Worm (Caenorhabditis elegans) whole organism, young adult: Measurements from ENCODE around the gene srbc-14.
"Not testable (repeated sequence)": the region's sequence is repeated elsewhere in the genome, so short reads cannot be mapped to it uniquely, and the experiment has no call there.

Experiments
- F55B11.4 ChIP-seq: sonication (generic microtip); optimal IDR thresholded peaks from 2 replicates; lab custom pipeline; 2016; ENCODE audit warnings: missing compliant biosample characterization, missing genetic modification characterization, borderline replicate concordance; ENCODE audit not compliant: insufficient read depth
- K11D2.4 ChIP-seq: fragments of 200-800 bp; sonication (Bioruptor generic); IDR thresholded peaks from 2 replicates; pipeline ENCODE4 v1.3.6; 2022; ENCODE audit warnings: missing genetic modification reagents, missing genetic modification characterization, missing compliant biosample characterization
- T07F8.4 ChIP-seq: sonication (generic microtip); optimal IDR thresholded peaks from 2 replicates; lab custom pipeline; 2016; ENCODE audit warnings: mild to moderate bottlenecking, missing genetic modification characterization, moderate library complexity, missing compliant biosample characterization
- Y53G8AR.9 ChIP-seq: fragments of 200-800 bp; sonication (Bioruptor generic); conservative IDR thresholded peaks from 2 replicates; pipeline ENCODE4 v1.3.6; 2022; ENCODE audit warnings: missing genetic modification reagents, missing genetic modification characterization, missing compliant biosample characterization
- aptf-3 ChIP-seq: fragments of 200-800 bp; sonication (Bioruptor generic); IDR thresholded peaks from 2 replicates; pipeline ENCODE4 v1.3.6; 2022; ENCODE audit warnings: missing genetic modification characterization, missing compliant biosample characterization
- cebp-1 ChIP-seq, 2 experiments: fragments of 200-800 bp in 1 of 2; sonication (Bioruptor generic) in 1 of 2; sonication (generic microtip) in 1 of 2; IDR thresholded peaks in 1 of 2; optimal IDR thresholded peaks in 1 of 2; 2 replicates each; pipeline versions ENCODE4 v1.3.6 to Lab custom; 2017 to 2022; ENCODE audit warnings: missing compliant biosample characterization in 2 of 2, missing genetic modification characterization in 2 of 2, mild to moderate bottlenecking in 1 of 2, missing genetic modification reagents in 1 of 2, moderate library complexity in 1 of 2
- cebp-2 ChIP-seq: fragments of 200-800 bp; sonication (Bioruptor generic); IDR thresholded peaks from 2 replicates; pipeline ENCODE4 v1.3.6; 2022; ENCODE audit warnings: missing genetic modification characterization, missing compliant biosample characterization
- ceh-79 ChIP-seq: sonication (generic microtip); optimal IDR thresholded peaks from 2 replicates; lab custom pipeline; 2017; ENCODE audit warnings: mild to moderate bottlenecking, missing genetic modification characterization, missing compliant biosample characterization
- ceh-91 ChIP-seq: fragments of 200-800 bp; sonication (Bioruptor generic); IDR thresholded peaks from 2 replicates; pipeline ENCODE4 v1.3.6; 2022; ENCODE audit warnings: missing genetic modification reagents, missing genetic modification characterization, missing compliant biosample characterization
- dox-1 ChIP-seq: fragments of 200-800 bp; sonication (Bioruptor generic); IDR thresholded peaks from 2 replicates; pipeline ENCODE4 v1.3.6; 2022; ENCODE audit warnings: missing genetic modification reagents, missing genetic modification characterization, missing compliant biosample characterization
- egrh-3 ChIP-seq: fragments of 200-800 bp; sonication (Bioruptor generic); IDR thresholded peaks from 2 replicates; pipeline ENCODE4 v1.3.6; 2022; ENCODE audit warnings: missing genetic modification reagents, missing genetic modification characterization, missing compliant biosample characterization
- fkh-3 ChIP-seq: sonication (generic microtip); optimal IDR thresholded peaks from 2 replicates; lab custom pipeline; 2016; ENCODE audit warnings: mild to moderate bottlenecking, missing genetic modification characterization, missing compliant biosample characterization
- hsf-1 ChIP-seq: fragments of 200-800 bp; sonication (Bioruptor generic); IDR thresholded peaks from 2 replicates; pipeline ENCODE4 v1.3.6; 2022; ENCODE audit warnings: missing genetic modification reagents, missing genetic modification characterization, missing compliant biosample characterization
- lin-26 ChIP-seq: fragments of 200-800 bp; sonication (Bioruptor generic); IDR thresholded peaks from 2 replicates; pipeline ENCODE4 v1.3.6; 2022; ENCODE audit warnings: missing genetic modification reagents, missing genetic modification characterization, missing compliant biosample characterization
- nfya-1 ChIP-seq: sonication (generic microtip); optimal IDR thresholded peaks from 2 replicates; lab custom pipeline; 2017; ENCODE audit warnings: antibody characterized with exemption, missing compliant biosample characterization, missing genetic modification characterization, borderline replicate concordance; ENCODE audit not compliant: insufficient read depth
- nfyb-1 ChIP-seq: fragments of 200-800 bp; sonication (Bioruptor generic); IDR thresholded peaks from 2 replicates; pipeline ENCODE4 v1.3.6; 2022; ENCODE audit warnings: missing genetic modification reagents, missing genetic modification characterization, missing compliant biosample characterization
- pbrm-1 ChIP-seq: fragments of 200-800 bp; sonication (Bioruptor generic); IDR thresholded peaks from 2 replicates; pipeline ENCODE4 v1.3.6; 2022; ENCODE audit warnings: missing genetic modification reagents, missing genetic modification characterization, missing compliant biosample characterization
- snpc-4 ChIP-seq, 5 experiments: fragments of 150-350 bp in 1 of 5; sonication (generic microtip) in 4 of 5; optimal IDR thresholded peaks; 2 replicates each; lab custom pipeline; 2014 to 2018; ENCODE audit warnings: missing genetic modification characterization in 5 of 5, missing biosample characterization in 3 of 5, antibody characterized with exemption in 2 of 5, mild to moderate bottlenecking in 2 of 5, missing compliant biosample characterization in 2 of 5, missing genotype in 2 of 5, moderate library complexity in 2 of 5, missing genetic modification reagents in 1 of 5
- zfh-2 ChIP-seq: fragments of 200-800 bp; sonication (Bioruptor generic); conservative IDR thresholded peaks from 2 replicates; pipeline ENCODE4 v1.3.6; 2022; ENCODE audit warnings: missing genetic modification reagents, missing genetic modification characterization, missing compliant biosample characterization
- ztf-18 ChIP-seq: sonication (generic microtip); optimal IDR thresholded peaks from 2 replicates; lab custom pipeline; 2016; ENCODE audit warnings: missing genotype, mild to moderate bottlenecking, missing genetic modification characterization, missing compliant biosample characterization

Gene srbc-14

ce11 chrV:17022100-17022499 is 49.4 kb downstream of the srbc-14 start:
- TF ChIP-seq lin-26 (GFP tag; lab: Robert Waterston, UW) (0 out of 2 replicates have a peak, but pooled peaks have one; percentile 36), snpc-4 (tag; optimal IDR thresholded peaks at IDR 0.05; lab: Kevin White, UChicago) (peak in 1 of 4 experiments; percentile 59), egrh-3 (GFP tag; lab: Robert Waterston, UW) (peak; percentile 74; the same call in 1 of the 2 replicates), dox-1 (GFP tag; lab: Robert Waterston, UW) (peak; percentile 39; the same call in 1 of the 2 replicates), pbrm-1 (GFP tag; lab: Robert Waterston, UW) (0 out of 2 replicates have a peak, but pooled peaks have one; percentile 20), ceh-91 (0 out of 2 replicates have a peak, but pooled peaks have one; percentile 15), zfh-2 (GFP tag; lab: Robert Waterston, UW) (peak; percentile 90), nfyb-1 (GFP tag; lab: Robert Waterston, UW) (0 out of 2 replicates have a peak, but pooled peaks have one; percentile 39)
- not testable (repeated sequence) for TF ChIP-seq snpc-4 (GFP tag; optimal IDR thresholded peaks at IDR 0.05; lab: Kevin White, UChicago)

ce11 chrV:17021361-17021760 is 50.1 kb downstream of the srbc-14 start, which contains the start of gene F49H6.12:
F49H6.12 (minus strand) TSS chrV:17021461.
- TF ChIP-seq F55B11.4 (tag; lab: Kevin White, UChicago) (no peak), hsf-1 (GFP tag; lab: Robert Waterston, UW) (no peak), T07F8.4 (no peak), Y53G8AR.9 (GFP tag; lab: Robert Waterston, UW) (no peak), ztf-18 (tag; lab: Kevin White, UChicago) (no peak), cebp-1 (GFP tag; IDR thresholded peaks at IDR 0.05; lab: Robert Waterston, UW) (no peak), cebp-1 (tag; optimal IDR thresholded peaks at IDR 0.05; lab: Kevin White, UChicago) (no peak), nfya-1 (no peak), fkh-3 (tag; lab: Kevin White, UChicago) (no peak), aptf-3 (no peak), ceh-79 (tag; lab: Kevin White, UChicago) (no peak), cebp-2 (GFP tag; lab: Robert Waterston, UW) (no peak), K11D2.4 (GFP tag; lab: Robert Waterston, UW) (no peak)
